Worm (Caenorhabditis elegans): Measurements from ENCODE around the gene Y43E12A.3.
A peak's percentile ranks its signal among the peaks of the same experiment; 100 is the strongest.

The Y43E12A.3 gene

ce11 chrIV:11019962-11020550, 32.4 kb downstream of the Y43E12A.3 start, which contains the start of gene F13H10.8 (continued):
- TF ChIP-seq daf-12 (tag; optimal IDR thresholded peaks at IDR 0.05) (no peak), ceh-32 (tag; optimal IDR thresholded peaks at IDR 0.05; ENCODE audit: poor library complexity) (no peak), zip-11 (GFP tag; IDR thresholded peaks at IDR 0.05) (no peak), D1046.2 (GFP tag; IDR thresholded peaks at IDR 0.05) (no peak), lin-15B (tag; optimal IDR thresholded peaks at IDR 0.05) (no peak), Y75B8A.6 (GFP tag; IDR thresholded peaks at IDR 0.05) (no peak), hlh-30 (tag; optimal IDR thresholded peaks at IDR 0.05; ENCODE audit: insufficient read depth) (peak; percentile 30), lin-39 (tag; optimal IDR thresholded peaks at IDR 0.05) (no peak), dmd-9 (GFP tag; IDR thresholded peaks at IDR 0.05) (no peak), lin-29 (GFP tag; IDR thresholded peaks at IDR 0.05) (no peak), nhr-10 (tag; optimal IDR thresholded peaks at IDR 0.05) (no peak), lin-13 (GFP tag; optimal IDR thresholded peaks at IDR 0.05) (no peak), spr-3 (GFP tag; optimal IDR thresholded peaks at IDR 0.05) (no peak), lir-3 (tag; optimal IDR thresholded peaks at IDR 0.05) (no peak), hmg-1.1 (GFP tag; IDR thresholded peaks at IDR 0.05) (no peak), jun-1 (tag; optimal IDR thresholded peaks at IDR 0.05) (no peak), pqm-1 (tag; optimal IDR thresholded peaks at IDR 0.05) (peak; percentile 58), php-3 (GFP tag; IDR thresholded peaks at IDR 0.05) (peak; percentile 47; the same call in 1 of the 2 replicates), nhr-6 (tag; optimal IDR thresholded peaks at IDR 0.05) (no peak), cey-2 (tag; optimal IDR thresholded peaks at IDR 0.05; ENCODE audit: borderline replicate concordance, insufficient read depth) (no peak), ama-1 (optimal IDR thresholded peaks at IDR 0.05) (no peak), nhr-102 (tag; optimal IDR thresholded peaks at IDR 0.05) (no peak), mxl-2 (GFP tag; conservative IDR thresholded peaks at IDR 0.05) (no peak), fos-1 (tag; optimal IDR thresholded peaks at IDR 0.05) (no peak), ceh-28 (tag; optimal IDR thresholded peaks at IDR 0.05) (no peak), aha-1 (tag) (no peak), skn-1 (tag; optimal IDR thresholded peaks at IDR 0.05) (no peak), zfp-2 (tag; optimal IDR thresholded peaks at IDR 0.05) (no peak), attf-4 (tag; optimal IDR thresholded peaks at IDR 0.05) (no peak), T26A8.4 (GFP tag; IDR thresholded peaks at IDR 0.05) (no peak), dve-1 (tag; optimal IDR thresholded peaks at IDR 0.05; ENCODE audit: insufficient read depth) (peak; percentile 66), F10B5.3 (tag; optimal IDR thresholded peaks at IDR 0.05) (no peak), lsy-2 (tag; optimal IDR thresholded peaks at IDR 0.05) (peak in 1 of 2 experiments; percentile 38), F37D6.2 (tag; optimal IDR thresholded peaks at IDR 0.05) (no peak), egl-27 (tag; optimal IDR thresholded peaks at IDR 0.05) (no peak), mdt-29 (GFP tag; IDR thresholded peaks at IDR 0.05) (no peak), nhr-11 (tag; optimal IDR thresholded peaks at IDR 0.05) (no peak), zag-1 (tag; optimal IDR thresholded peaks at IDR 0.05) (no peak), mes-2 (tag; optimal IDR thresholded peaks at IDR 0.05; ENCODE audit: poor library complexity, severe bottlenecking) (peak; percentile 32), set-16 (GFP tag; IDR thresholded peaks at IDR 0.05) (no peak), ztf-11 (tag; optimal IDR thresholded peaks at IDR 0.05) (no peak), T20F7.1 (GFP tag; optimal IDR thresholded peaks at IDR 0.05) (no peak), dpl-1 (GFP tag; optimal IDR thresholded peaks at IDR 0.05) (no peak), snpc-1.2 (GFP tag; IDR thresholded peaks at IDR 0.05) (no peak), nhr-76 (tag; optimal IDR thresholded peaks at IDR 0.05) (no peak), rbr-2 (tag; optimal IDR thresholded peaks at IDR 0.05) (no peak), saeg-2 (GFP tag; IDR thresholded peaks at IDR 0.05) (no peak), ZK546.5 (tag; optimal IDR thresholded peaks at IDR 0.05) (no peak), mdl-1 (tag; optimal IDR thresholded peaks at IDR 0.05) (peak in 1 of 2 experiments; percentile 44), egl-43 (GFP tag; IDR thresholded peaks at IDR 0.05) (no peak), nhr-42 (GFP tag; IDR thresholded peaks at IDR 0.05) (no peak), ceh-20 (GFP tag; IDR thresholded peaks at IDR 0.05) (no peak)
